Worm (Caenorhabditis elegans) whole organism, L4 larva: ENCODE results near the gene F59C12.4.

Source experiments
- F44E2.7 ChIP-seq: fragments of 200-800 bp; sonication (Bioruptor generic); IDR thresholded peaks from 2 replicates; pipeline ENCODE4 v2.1.2; 2022; ENCODE audit warnings: missing genetic modification characterization, missing compliant biosample characterization
- Y48G9A.11 ChIP-seq: fragments of 200-800 bp; sonication (Bioruptor generic); IDR thresholded peaks from 2 replicates; pipeline ENCODE4 v1.3.6; 2022; ENCODE audit warnings: missing genetic modification reagents, missing genetic modification characterization, missing compliant biosample characterization
- ZK337.2 ChIP-seq: fragments of 200-800 bp; sonication (Bioruptor generic); IDR thresholded peaks from 2 replicates; pipeline ENCODE4 v1.3.6; 2022; ENCODE audit warnings: missing genetic modification reagents, missing genetic modification characterization, missing compliant biosample characterization
- ZK546.5 ChIP-seq, 2 experiments: sonication (generic microtip); optimal IDR thresholded peaks; 2 replicates each; lab custom pipeline; 2017; ENCODE audit warnings: missing biosample characterization in 2 of 2, missing genetic modification characterization in 2 of 2
- aha-1 ChIP-seq: fragments of 150-350 bp; peaks from one replicate; lab custom pipeline; 2014; ENCODE audit warnings: missing biosample characterization, missing genetic modification characterization
- ama-1 ChIP-seq: fragments of 150-350 bp; optimal IDR thresholded peaks from 2 replicates; lab custom pipeline; 2014; ENCODE audit warnings: inconsistent platforms, mixed read lengths
- arid-1 ChIP-seq: fragments of 200-800 bp; sonication (Bioruptor generic); conservative IDR thresholded peaks from 2 replicates; pipeline ENCODE4 v1.3.6; 2022; ENCODE audit warnings: missing genetic modification reagents, missing genetic modification characterization, missing compliant biosample characterization
- ces-1 ChIP-seq: fragments of 150-350 bp; sonication (generic microtip); optimal IDR thresholded peaks from 4 replicates; lab custom pipeline; 2014; ENCODE audit warnings: missing biosample characterization, missing genetic modification reagents, missing genetic modification characterization
- ctbp-1 ChIP-seq: fragments of 200-800 bp; sonication (Bioruptor generic); IDR thresholded peaks from 2 replicates; pipeline ENCODE4 v1.3.6; 2022; ENCODE audit warnings: missing genetic modification reagents, missing genetic modification characterization, missing compliant biosample characterization
- dmd-8 ChIP-seq: fragments of 200-800 bp; sonication (Bioruptor generic); IDR thresholded peaks from 2 replicates; pipeline ENCODE4 v1.3.6; 2022; ENCODE audit warnings: missing genetic modification characterization, missing compliant biosample characterization
- fkh-10 ChIP-seq: fragments of 150-350 bp; optimal IDR thresholded peaks from 2 replicates; lab custom pipeline; 2014; ENCODE audit warnings: missing biosample characterization, missing genetic modification reagents, missing genetic modification characterization
- mxl-3 ChIP-seq: fragments of 200-800 bp; sonication (Bioruptor generic); optimal IDR thresholded peaks from 2 replicates; lab custom pipeline; 2018; ENCODE audit warnings: mild to moderate bottlenecking, missing genetic modification characterization, missing compliant biosample characterization
- nhr-42 ChIP-seq: fragments of 200-800 bp; sonication (Bioruptor generic); IDR thresholded peaks from 2 replicates; pipeline ENCODE4 v1.3.6; 2022; ENCODE audit warnings: missing genetic modification characterization, missing compliant biosample characterization
- nhr-76 ChIP-seq: fragments of 150-350 bp; optimal IDR thresholded peaks from 2 replicates; lab custom pipeline; 2014; ENCODE audit warnings: missing biosample characterization, missing genetic modification characterization
- pha-4 ChIP-seq, 2 experiments: fragments of 150-350 bp in 1 of 2; fragments of 200-800 bp in 1 of 2; sonication (Bioruptor generic) in 1 of 2; IDR thresholded peaks in 1 of 2; optimal IDR thresholded peaks in 1 of 2; 2 replicates each; pipeline versions ENCODE4 v1.3.6 to Lab custom; 2014 to 2022; ENCODE audit warnings: missing genetic modification characterization in 2 of 2, missing genetic modification reagents in 2 of 2, missing biosample characterization in 1 of 2, missing compliant biosample characterization in 1 of 2
- php-3 ChIP-seq: fragments of 200-800 bp; sonication (Bioruptor generic); IDR thresholded peaks from 2 replicates; pipeline ENCODE4 v1.3.6; 2022; ENCODE audit warnings: missing genetic modification reagents, missing genetic modification characterization, missing compliant biosample characterization
- pqm-1 ChIP-seq: sonication (generic microtip); optimal IDR thresholded peaks from 2 replicates; lab custom pipeline; 2017; ENCODE audit warnings: missing biosample characterization, missing genetic modification characterization
- saeg-2 ChIP-seq: fragments of 200-800 bp; sonication (Bioruptor generic); IDR thresholded peaks from 2 replicates; pipeline ENCODE4 v1.3.6; 2022; ENCODE audit warnings: missing genetic modification reagents, missing genetic modification characterization, missing compliant biosample characterization
- set-16 ChIP-seq: fragments of 200-800 bp; sonication (Bioruptor generic); IDR thresholded peaks from 2 replicates; pipeline ENCODE4 v1.3.6; 2022; ENCODE audit warnings: missing genetic modification reagents, missing genetic modification characterization, missing compliant biosample characterization
- snpc-1.2 ChIP-seq: fragments of 200-800 bp; sonication (Bioruptor generic); IDR thresholded peaks from 2 replicates; pipeline ENCODE4 v1.3.6; 2022; ENCODE audit warnings: missing genetic modification reagents, missing genetic modification characterization, missing compliant biosample characterization
- snpc-4 ChIP-seq: fragments of 150-350 bp; optimal IDR thresholded peaks from 2 replicates; lab custom pipeline; 2014; ENCODE audit warnings: missing biosample characterization, missing genetic modification characterization
- unc-62 ChIP-seq, 3 experiments: fragments of 150-350 bp in 1 of 3; sonication (generic microtip); optimal IDR thresholded peaks in 2 of 3; peaks in 1 of 3; 1 replicate in 1 of 3; 2 replicates in 2 of 3; lab custom pipeline; 2014 to 2017; ENCODE audit warnings: missing biosample characterization in 3 of 3, missing genetic modification characterization in 3 of 3, missing genetic modification reagents in 3 of 3, missing genotype in 1 of 3
- vab-7 ChIP-seq: fragments of 200-800 bp; sonication (Bioruptor generic); IDR thresholded peaks from 2 replicates; pipeline ENCODE4 v1.3.6; 2022; ENCODE audit warnings: missing genetic modification reagents, missing genetic modification characterization, missing compliant biosample characterization
- zfp-3 ChIP-seq: fragments of 200-800 bp; sonication (Bioruptor generic); conservative IDR thresholded peaks from 2 replicates; pipeline ENCODE4 v1.3.6; 2022; ENCODE audit warnings: missing genetic modification reagents, missing genetic modification characterization, missing compliant biosample characterization
- zip-2 ChIP-seq: fragments of 150-350 bp; optimal IDR thresholded peaks from 2 replicates; lab custom pipeline; 2014; ENCODE audit warnings: missing biosample characterization, missing genetic modification characterization

Gene F59C12.4

ce11 chrX:16590230-16590629 is 12.2 kb downstream of the F59C12.4 start (continued):
- 0 out of 2 replicates have a peak, but pooled peaks have one; percentile 23 for TF ChIP-seq arid-1 (GFP tag; lab: Robert Waterston, UW)

ce11 chrX:16588102-16588501 is 14.3 kb downstream of the F59C12.4 start:
- TF ChIP-seq fkh-10, result peak; percentile 95
- TF ChIP-seq zip-2 (tag; lab: Kevin White, UChicago), result no peak
- 0 out of 2 replicates have a peak, but pooled peaks have one; percentile 15 for TF ChIP-seq ctbp-1 (GFP tag; lab: Robert Waterston, UW)
- peak in 1 of 2 experiments; percentile 14 for TF ChIP-seq unc-62 (GFP tag; optimal IDR thresholded peaks at IDR 0.05 in 1 of 2; lab: Kevin White, UChicago)
- TF ChIP-seq unc-62 (tag; optimal IDR thresholded peaks at IDR 0.05; lab: Kevin White, UChicago), result no peak
- TF ChIP-seq ZK337.2 (GFP tag; lab: Robert Waterston, UW), result no peak
- TF ChIP-seq ces-1 (GFP tag; lab: Kevin White, UChicago), result peak; percentile 20
- 0 out of 2 replicates have a peak, but pooled peaks have one; percentile 38 for TF ChIP-seq F44E2.7 (GFP tag; lab: Robert Waterston, UW)

- TF ChIP-seq set-16 (GFP tag; lab: Robert Waterston, UW), result peak; percentile 46; the same call in 1 of the 2 replicates
- peak; percentile 50; the same call in 1 of the 2 replicates for TF ChIP-seq dmd-8 (GFP tag; lab: Robert Waterston, UW)
- no peak for TF ChIP-seq Y48G9A.11
- TF ChIP-seq aha-1 (tag; lab: Kevin White, UChicago), result peak; percentile 67
- no peak for TF ChIP-seq ZK546.5 (tag; optimal IDR thresholded peaks at IDR 0.05; lab: Kevin White, UChicago)
- TF ChIP-seq nhr-42 (GFP tag; lab: Robert Waterston, UW), result 0 out of 2 replicates have a peak, but pooled peaks have one; percentile 31
- no peak for TF ChIP-seq php-3
Observed at ce11 chrX:16579303-16579795, 23.1 kb downstream of the F59C12.4 start, which contains the start of gene ser-1. Gene ser-1 (plus strand): TSS chrX:16579745.

ce11 chrX:16575262-16575661 is 27.2 kb downstream of the F59C12.4 start:
- TF ChIP-seq mxl-3 (no peak), saeg-2 (GFP tag; lab: Robert Waterston, UW) (no peak)

ce11 chrX:16574303-16574702 is 28.1 kb downstream of the F59C12.4 start:
- no peak for TF ChIP-seq nhr-76
- no peak for TF ChIP-seq snpc-1.2 (GFP tag; lab: Robert Waterston, UW)
- peak in 1 of 2 experiments; percentile 94 for TF ChIP-seq unc-62 (GFP tag; optimal IDR thresholded peaks at IDR 0.05 in 1 of 2; lab: Kevin White, UChicago)
- no peak for TF ChIP-seq unc-62 (tag; optimal IDR thresholded peaks at IDR 0.05; lab: Kevin White, UChicago)
- TF ChIP-seq pha-4 (GFP tag; IDR thresholded peaks at IDR 0.05; lab: Robert Waterston, UW), result no peak
- no peak for TF ChIP-seq pha-4 (tag; optimal IDR thresholded peaks at IDR 0.05; lab: Kevin White, UChicago)

- TF ChIP-seq pqm-1 (tag; lab: Kevin White, UChicago) (no peak), unc-62 (GFP tag; optimal IDR thresholded peaks at IDR 0.05 in 1 of 2; lab: Kevin White, UChicago) (peak in 1 of 2 experiments; percentile 15), unc-62 (tag; optimal IDR thresholded peaks at IDR 0.05; lab: Kevin White, UChicago) (no peak), vab-7 (GFP tag; lab: Robert Waterston, UW) (no peak), aha-1 (tag; lab: Kevin White, UChicago) (peak; percentile 61), zfp-3 (GFP tag; lab: Robert Waterston, UW) (no peak), ama-1 (lab: Kevin White, UChicago) (no peak)
Observed at ce11 chrX:16571877-16572276, 30.5 kb downstream of the F59C12.4 start.

- TF ChIP-seq snpc-4 (peak; percentile 73), nhr-42 (GFP tag; lab: Robert Waterston, UW) (no peak), F44E2.7 (GFP tag; lab: Robert Waterston, UW) (no peak)
- TF ChIP-seq, all 104 proteins: peak for 1
Observed at ce11 chrX:16566358-16566757, 36.1 kb downstream of the F59C12.4 start.
